Fruit fly (Drosophila melanogaster) whole organism, pupa: ENCODE measurements around the gene CG6739.

Source experiments
- CG14655 ChIP-seq: fragments of 200-800 bp; sonication (Bioruptor generic); optimal IDR thresholded peaks from 3 replicates; lab custom pipeline; 2017; ENCODE audit warnings: mild to moderate bottlenecking, missing biosample characterization, missing genetic modification reagents, missing genetic modification characterization
- CG15710 ChIP-seq: fragments of 200-800 bp; sonication (Bioruptor generic); optimal IDR thresholded peaks from 2 replicates; lab custom pipeline; 2018; ENCODE audit warnings: missing biosample characterization, mild to moderate bottlenecking, missing genetic modification characterization, moderate library complexity
- CG32121 ChIP-seq: fragments of 200-800 bp; sonication (Bioruptor generic); IDR thresholded peaks from 2 replicates; pipeline ENCODE4 v1.3.6; 2022; ENCODE audit warnings: missing biosample characterization, missing genetic modification characterization
- CG4496 ChIP-seq: fragments of 200-800 bp; sonication (Bioruptor generic); IDR thresholded peaks from 3 replicates; pipeline ENCODE4 v1.3.6; 2022; ENCODE audit warnings: missing biosample characterization, missing genetic modification characterization
- CG8159 ChIP-seq: fragments of 200-800 bp; sonication (Bioruptor generic); optimal IDR thresholded peaks from 3 replicates; lab custom pipeline; 2018; ENCODE audit warnings: missing biosample characterization, mild to moderate bottlenecking, missing genetic modification characterization, moderate library complexity
- Pif1A ChIP-seq: fragments of 200-800 bp; sonication (Bioruptor generic); optimal IDR thresholded peaks from 3 replicates; lab custom pipeline; 2016; ENCODE audit warnings: missing biosample characterization, missing genetic modification characterization
- Snoo ChIP-seq: fragments of 200-800 bp; sonication (Bioruptor generic); optimal IDR thresholded peaks from 3 replicates; lab custom pipeline; 2017; ENCODE audit warnings: missing biosample characterization, mild to moderate bottlenecking, missing genetic modification characterization, inconsistent platforms
- gl ChIP-seq: fragments of 200-800 bp; sonication (Bioruptor generic); optimal IDR thresholded peaks from 2 replicates; lab custom pipeline; 2018; ENCODE audit warnings: missing biosample characterization, mild to moderate bottlenecking, missing genetic modification characterization

- TF ChIP-seq gl (tag; lab: Kevin White, UChicago) (no peak), Snoo (no peak), CG4496 (no peak), CG15710 (tag; lab: Kevin White, UChicago) (no peak), CG8159 (tag; lab: Kevin White, UChicago) (no peak), Pif1A (GFP tag; lab: Kevin White, UChicago) (no peak), CG32121 (GFP tag; lab: Robert Waterston, UW) (no peak), CG14655 (no peak)
Measured at dm6 chr2L:7581624-7582023, 26.6 kb upstream of the CG6739 start, which contains the start of gene Spn28B.
